Fruit fly (Drosophila melanogaster) whole organism, wandering third instar larva: Measurements from ENCODE around the gene CG15042.

Source experiments
- Dfd ChIP-seq: fragments of >200 bp; optimal IDR thresholded peaks from 2 replicates; lab custom pipeline; 2017; ENCODE audit warnings: missing biosample characterization, missing genetic modification characterization
- OdsH ChIP-seq: fragments of 200-800 bp; sonication (Bioruptor generic); optimal IDR thresholded peaks from 2 replicates; lab custom pipeline; 2016; ENCODE audit warnings: missing biosample characterization, mild to moderate bottlenecking, missing genetic modification characterization
- fru ChIP-seq: fragments of 200-800 bp; sonication (Bioruptor generic); optimal IDR thresholded peaks from 3 replicates; lab custom pipeline; 2016; ENCODE audit warnings: missing biosample characterization, mild to moderate bottlenecking, missing genetic modification characterization
- h ChIP-seq: fragments of 200-800 bp; sonication (Bioruptor generic); optimal IDR thresholded peaks from 3 replicates; lab custom pipeline; 2016; ENCODE audit warnings: missing biosample characterization, mild to moderate bottlenecking, missing genetic modification characterization
- psq ChIP-seq: fragments of 200-800 bp; sonication (Bioruptor generic); optimal IDR thresholded peaks from 3 replicates; lab custom pipeline; 2017; ENCODE audit warnings: missing biosample characterization, mild to moderate bottlenecking, missing genetic modification characterization, moderate library complexity
- usp ChIP-seq: fragments of >200 bp; optimal IDR thresholded peaks from 2 replicates; lab custom pipeline; 2017; ENCODE audit warnings: missing biosample characterization, missing genetic modification characterization

DNA sequence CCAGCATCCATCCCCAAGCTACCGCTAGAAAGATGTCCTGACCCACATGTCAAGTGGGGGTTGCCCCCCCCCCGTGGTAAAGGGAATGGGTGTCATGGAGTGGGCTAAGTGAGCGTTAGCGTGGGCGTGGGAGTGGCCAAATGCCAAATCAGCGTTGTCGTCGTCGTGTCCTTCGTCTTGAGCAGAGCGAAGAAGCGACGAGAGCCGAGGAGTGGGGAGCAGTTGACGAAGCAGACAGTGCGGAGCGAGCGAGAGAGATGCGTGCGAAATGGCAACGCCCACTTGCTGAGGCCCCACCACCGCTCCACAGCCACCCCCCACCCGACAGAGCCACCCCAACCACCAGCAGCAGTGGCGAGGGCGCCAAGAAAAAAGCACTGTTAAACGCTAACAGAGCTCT, 47.1 kb upstream of the CG15042 start:
- TF ChIP-seq Dfd (GFP tag; lab: Kevin White, UChicago): no peak
- no peak for TF ChIP-seq OdsH (GFP tag; lab: Kevin White, UChicago)
- no peak for TF ChIP-seq fru (GFP tag; lab: Kevin White, UChicago)
- TF ChIP-seq h (GFP tag; lab: Kevin White, UChicago): no peak
- TF ChIP-seq usp: no peak
- no peak for TF ChIP-seq psq
